Worm (Caenorhabditis elegans): ENCODE measurements around the gene ver-4.

- TF ChIP-seq scrt-1 (GFP tag; IDR thresholded peaks at IDR 0.05) = no peak
- no peak for TF ChIP-seq sea-1 (GFP tag; conservative IDR thresholded peaks at IDR 0.05)
- no peak for TF ChIP-seq ama-1 (optimal IDR thresholded peaks at IDR 0.05)
- no peak for TF ChIP-seq hnd-1 (tag; optimal IDR thresholded peaks at IDR 0.05)
- no peak for TF ChIP-seq F13C5.2 (tag; optimal IDR thresholded peaks at IDR 0.05)
- no peak for TF ChIP-seq flt-1 (GFP tag; IDR thresholded peaks at IDR 0.05)
- no peak for TF ChIP-seq tra-4 (tag; optimal IDR thresholded peaks at IDR 0.05)
- TF ChIP-seq tbx-37 (GFP tag; conservative IDR thresholded peaks at IDR 0.05) = no peak
- no peak for TF ChIP-seq tbx-11 (GFP tag; IDR thresholded peaks at IDR 0.05)
- TF ChIP-seq ceh-36 (tag; optimal IDR thresholded peaks at IDR 0.05) = no peak
- no peak for TF ChIP-seq hmg-4 (GFP tag; optimal IDR thresholded peaks at IDR 0.05)
- TF ChIP-seq ceh-13 (GFP tag; optimal IDR thresholded peaks at IDR 0.05) = no peak
- TF ChIP-seq aly-1 (tag; optimal IDR thresholded peaks at IDR 0.05) = no peak
- no peak for TF ChIP-seq ets-7 (tag; optimal IDR thresholded peaks at IDR 0.05)
These were observed 54.2 kb downstream of the ver-4 start for ce11 chrX:11036114-11037087.
